Fruit fly (Drosophila melanogaster): ENCODE measurements around the gene CG33303.
A peak's percentile ranks its signal among the peaks of the same experiment; 100 is the strongest.

CG33303 gene

dm6 chr2L:10396488-10396824 is 20.9 kb upstream of the CG33303 start, which contains the start of gene Cnot4 (continued):
- TF ChIP-seq mam (GFP tag; optimal IDR thresholded peaks at IDR 0.05) (no peak), ATbp (GFP tag; optimal IDR thresholded peaks at IDR 0.05) (no peak), dmrt11E (tag; optimal IDR thresholded peaks at IDR 0.05) (peak; percentile 36), CG16779 (GFP tag; IDR thresholded peaks at IDR 0.05) (no peak), CG8359 (GFP tag; optimal IDR thresholded peaks at IDR 0.05; ENCODE audit: borderline replicate concordance) (no peak), Drgx (GFP tag; IDR thresholded peaks at IDR 0.05) (no peak), Dp (GFP tag; optimal IDR thresholded peaks at IDR 0.05) (peak; percentile 1), CG16813 (GFP tag; IDR thresholded peaks at IDR 0.05; ENCODE audit: partially characterized antibody) (peak; percentile 46; the same call in 1 of the 3 replicates), CkIIα-i1 (GFP tag; IDR thresholded peaks at IDR 0.05) (no peak), yki (optimal IDR thresholded peaks at IDR 0.05) (no peak), CG2712 (tag; optimal IDR thresholded peaks at IDR 0.05) (peak; percentile 36), CG10543 (GFP tag; optimal IDR thresholded peaks at IDR 0.05) (no peak), her (GFP tag; optimal IDR thresholded peaks at IDR 0.05) (no peak), D (optimal IDR thresholded peaks at IDR 0.05) (no peak), D (GFP tag; optimal IDR thresholded peaks at IDR 0.05) (no peak), CG18262 (tag; optimal IDR thresholded peaks at IDR 0.05) (peak; percentile 30), CG10209 (GFP tag; optimal IDR thresholded peaks at IDR 0.05) (no peak), Ets65A (GFP tag) (no peak), CG17912 (GFP tag; optimal IDR thresholded peaks at IDR 0.05) (no peak), CG13296 (GFP tag; optimal IDR thresholded peaks at IDR 0.05) (no peak), CG8388 (GFP tag; optimal IDR thresholded peaks at IDR 0.05) (no peak), Kr (GFP tag; optimal IDR thresholded peaks at IDR 0.05) (no peak), Bteb2 (GFP tag; optimal IDR thresholded peaks at IDR 0.05) (no peak), D19A (tag; optimal IDR thresholded peaks at IDR 0.05) (no peak), B-H2 (GFP tag; optimal IDR thresholded peaks at IDR 0.05) (no peak), wek (GFP tag; optimal IDR thresholded peaks at IDR 0.05) (no peak), Ptx1 (GFP tag; IDR thresholded peaks at IDR 0.05) (no peak), CG4707 (GFP tag; optimal IDR thresholded peaks at IDR 0.05) (no peak), CG14667 (GFP tag; IDR thresholded peaks at IDR 0.05) (no peak), Gug (GFP tag; IDR thresholded peaks at IDR 0.05) (no peak), CG32532 (GFP tag; IDR thresholded peaks at IDR 0.05) (no peak), eve (GFP tag; optimal IDR thresholded peaks at IDR 0.05) (no peak), CG7271 (tag; optimal IDR thresholded peaks at IDR 0.05) (no peak), wor (GFP tag; IDR thresholded peaks at IDR 0.05) (no peak), CG8944 (GFP tag; optimal IDR thresholded peaks at IDR 0.05) (no peak), ro (GFP tag; IDR thresholded peaks at IDR 0.05) (no peak), Nf-YA (GFP tag; IDR thresholded peaks at IDR 0.05) (no peak), CG15011 (GFP tag; optimal IDR thresholded peaks at IDR 0.05) (no peak), CG3281 (GFP tag; optimal IDR thresholded peaks at IDR 0.05) (no peak), CG8290 (GFP tag; optimal IDR thresholded peaks at IDR 0.05) (peak; percentile 10), CG8290 (tag; optimal IDR thresholded peaks at IDR 0.05) (no peak), Trl (optimal IDR thresholded peaks at IDR 0.05) (no peak), Trl (GFP tag; optimal IDR thresholded peaks at IDR 0.05) (no peak), pnt (GFP tag; optimal IDR thresholded peaks at IDR 0.05) (no peak), CG31441 (GFP tag; IDR thresholded peaks at IDR 0.05) (peak; percentile 89; the same call in 1 of the 2 replicates), CG42726 (GFP tag; IDR thresholded peaks at IDR 0.05; ENCODE audit: partially characterized antibody) (0 out of 2 replicates have a peak, but pooled peaks have one; percentile 12), CG11398 (GFP tag; optimal IDR thresholded peaks at IDR 0.05) (no peak), NC2β (GFP tag; optimal IDR thresholded peaks at IDR 0.05) (no peak), Dref (GFP tag; IDR thresholded peaks at IDR 0.05) (peak; percentile 71), CG1603 (tag; optimal IDR thresholded peaks at IDR 0.05) (peak; percentile 17), br (optimal IDR thresholded peaks at IDR 0.05) (no peak), CG10654 (GFP tag; optimal IDR thresholded peaks at IDR 0.05) (no peak), sna (GFP tag; IDR thresholded peaks at IDR 0.05; ENCODE audit: partially characterized antibody) (no peak), zen (tag; optimal IDR thresholded peaks at IDR 0.05) (peak; percentile 16)

Measured in whole organism, embryonic.